Worm (Caenorhabditis elegans) whole organism, L1 larva: ENCODE results near the gene Y32G9A.5.
A peak's percentile ranks its signal among the peaks of the same experiment; 100 is the strongest.

Source experiments
- C16A3.4 ChIP-seq: fragments of 150-350 bp; optimal IDR thresholded peaks from 2 replicates; lab custom pipeline; 2014; ENCODE audit warnings: missing biosample characterization, missing genetic modification characterization
- C34B4.2 ChIP-seq: sonication (generic microtip); optimal IDR thresholded peaks from 2 replicates; lab custom pipeline; 2017; ENCODE audit warnings: mild to moderate bottlenecking, missing genetic modification characterization, missing compliant biosample characterization
- F16B12.6 ChIP-seq: fragments of 150-350 bp; optimal IDR thresholded peaks from 2 replicates; lab custom pipeline; 2014; ENCODE audit warnings: missing biosample characterization, missing genetic modification characterization
- Y116A8C.19 ChIP-seq: sonication (generic microtip); optimal IDR thresholded peaks from 2 replicates; lab custom pipeline; 2016; ENCODE audit warnings: missing compliant biosample characterization, missing genetic modification characterization, borderline replicate concordance
- aha-1 ChIP-seq: fragments of 150-350 bp; optimal IDR thresholded peaks from 2 replicates; lab custom pipeline; 2014; ENCODE audit warnings: missing biosample characterization, missing genetic modification characterization
- aly-2 ChIP-seq: fragments of 150-350 bp; optimal IDR thresholded peaks from 2 replicates; lab custom pipeline; 2014; ENCODE audit warnings: missing biosample characterization, missing genetic modification characterization
- ama-1 ChIP-seq: fragments of 150-350 bp; optimal IDR thresholded peaks from 2 replicates; lab custom pipeline; 2014
- ceh-63 ChIP-seq: fragments of 200-800 bp; sonication (Bioruptor generic); optimal IDR thresholded peaks from 2 replicates; lab custom pipeline; 2018; ENCODE audit warnings: mild to moderate bottlenecking, missing genetic modification characterization, missing compliant biosample characterization
- ceh-8 ChIP-seq: fragments of 200-800 bp; sonication (Bioruptor generic); optimal IDR thresholded peaks from 2 replicates; lab custom pipeline; 2018; ENCODE audit warnings: mild to moderate bottlenecking, missing genetic modification characterization, moderate library complexity, missing compliant biosample characterization
- ceh-88 ChIP-seq: fragments of 200-800 bp; sonication (Bioruptor generic); IDR thresholded peaks from 2 replicates; pipeline ENCODE4 v1.3.6; 2022; ENCODE audit warnings: missing genetic modification characterization, missing compliant biosample characterization
- ceh-90 ChIP-seq: sonication (generic microtip); optimal IDR thresholded peaks from 2 replicates; lab custom pipeline; 2016; ENCODE audit warnings: missing genetic modification characterization, missing compliant biosample characterization
- dpl-1 ChIP-seq, 3 experiments: fragments of 150-350 bp in 2 of 3; sonication (generic microtip) in 1 of 3; optimal IDR thresholded peaks; 2 replicates each; lab custom pipeline; 2014 to 2017; ENCODE audit warnings: missing biosample characterization in 3 of 3, missing genetic modification characterization in 3 of 3, missing genetic modification reagents in 3 of 3
- dsc-1 ChIP-seq: sonication (generic microtip); optimal IDR thresholded peaks from 2 replicates; lab custom pipeline; 2016; ENCODE audit warnings: mild to moderate bottlenecking, missing genetic modification characterization, missing compliant biosample characterization
- efl-1 ChIP-seq, 4 experiments: fragments of 150-350 bp; optimal IDR thresholded peaks in 3 of 4; peaks in 1 of 4; 1 replicate in 1 of 4; 2 replicates in 3 of 4; lab custom pipeline; 2014; ENCODE audit warnings: missing biosample characterization in 2 of 4, missing genetic modification characterization in 2 of 4, missing genetic modification reagents in 2 of 4
- egl-27 ChIP-seq, 2 experiments: fragments of 150-350 bp in 1 of 2; sonication (generic microtip); optimal IDR thresholded peaks; 3 replicates each; lab custom pipeline; 2017 to 2018; ENCODE audit warnings: missing biosample characterization in 2 of 2, missing genetic modification characterization in 2 of 2, missing genetic modification reagents in 2 of 2
- elt-2 ChIP-seq: sonication (generic microtip); optimal IDR thresholded peaks from 2 replicates; lab custom pipeline; 2016; ENCODE audit warnings: missing genetic modification characterization, mild to moderate bottlenecking, inconsistent platforms, missing compliant biosample characterization, missing genetic modification reagents
- elt-3 ChIP-seq, 6 experiments: fragments of 150-350 bp in 1 of 6; sonication (generic microtip); optimal IDR thresholded peaks; 2 replicates each; lab custom pipeline; 2017 to 2018; ENCODE audit warnings: missing biosample characterization in 6 of 6, missing genetic modification characterization in 6 of 6, inconsistent platforms in 1 of 6
- fos-1 ChIP-seq: fragments of 150-350 bp; optimal IDR thresholded peaks from 2 replicates; lab custom pipeline; 2014; ENCODE audit warnings: missing biosample characterization, missing genetic modification characterization
- hlh-17 ChIP-seq: fragments of 200-800 bp; sonication (Bioruptor generic); optimal IDR thresholded peaks from 2 replicates; lab custom pipeline; 2018; ENCODE audit warnings: missing genetic modification characterization, mild to moderate bottlenecking, missing compliant biosample characterization, moderate library complexity, borderline replicate concordance
- irx-1 ChIP-seq: sonication (generic microtip); optimal IDR thresholded peaks from 2 replicates; lab custom pipeline; 2016; ENCODE audit warnings: missing genetic modification characterization, missing compliant biosample characterization
- jun-1 ChIP-seq: fragments of 150-350 bp; optimal IDR thresholded peaks from 2 replicates; lab custom pipeline; 2014; ENCODE audit warnings: missing biosample characterization, missing genetic modification reagents, missing genetic modification characterization
- lin-13 ChIP-seq: fragments of 150-350 bp; optimal IDR thresholded peaks from 2 replicates; lab custom pipeline; 2014; ENCODE audit warnings: missing biosample characterization, missing genetic modification reagents, missing genetic modification characterization
- lin-35 ChIP-seq, 2 experiments: fragments of 150-350 bp; optimal IDR thresholded peaks; 2 replicates each; lab custom pipeline; 2014; ENCODE audit warnings: missing biosample characterization in 2 of 2, missing genetic modification characterization in 2 of 2, missing genetic modification reagents in 2 of 2
- lir-3 ChIP-seq: sonication (generic microtip); optimal IDR thresholded peaks from 2 replicates; lab custom pipeline; 2016; ENCODE audit warnings: mild to moderate bottlenecking, missing genetic modification characterization, moderate library complexity, missing compliant biosample characterization; ENCODE audit not compliant: poor library complexity
- lsy-2 ChIP-seq, 2 experiments: fragments of 150-350 bp; optimal IDR thresholded peaks; 2 replicates each; lab custom pipeline; 2014; ENCODE audit warnings: missing biosample characterization in 2 of 2, missing genetic modification characterization in 2 of 2
- mab-9 ChIP-seq: fragments of 200-800 bp; sonication (Bioruptor generic); IDR thresholded peaks from 2 replicates; pipeline ENCODE4 v1.3.6; 2022; ENCODE audit warnings: missing genetic modification reagents, missing genetic modification characterization, missing compliant biosample characterization
- nhr-11 ChIP-seq: fragments of 150-350 bp; optimal IDR thresholded peaks from 2 replicates; lab custom pipeline; 2014; ENCODE audit warnings: missing biosample characterization, missing genetic modification characterization
- nhr-12 ChIP-seq: sonication (generic microtip); optimal IDR thresholded peaks from 2 replicates; lab custom pipeline; 2017; ENCODE audit warnings: missing biosample characterization, missing genetic modification characterization
- nhr-237 ChIP-seq: fragments of 150-350 bp; optimal IDR thresholded peaks from 2 replicates; lab custom pipeline; 2014; ENCODE audit warnings: missing biosample characterization, missing genetic modification characterization
- nhr-28 ChIP-seq: fragments of 150-350 bp; optimal IDR thresholded peaks from 2 replicates; lab custom pipeline; 2014; ENCODE audit warnings: missing biosample characterization, missing genetic modification characterization
- nhr-47 ChIP-seq: sonication (generic microtip); optimal IDR thresholded peaks from 2 replicates; lab custom pipeline; 2016; ENCODE audit warnings: mild to moderate bottlenecking, missing genetic modification characterization, moderate library complexity, missing compliant biosample characterization
- nhr-71 ChIP-seq: sonication (generic microtip); optimal IDR thresholded peaks from 2 replicates; lab custom pipeline; 2016; ENCODE audit warnings: mild to moderate bottlenecking, missing genetic modification characterization, moderate library complexity, missing compliant biosample characterization
- nhr-76 ChIP-seq: sonication (generic microtip); optimal IDR thresholded peaks from 2 replicates; lab custom pipeline; 2017; ENCODE audit warnings: missing biosample characterization, missing genetic modification characterization
- nhr-77 ChIP-seq: fragments of 150-350 bp; optimal IDR thresholded peaks from 2 replicates; lab custom pipeline; 2014; ENCODE audit warnings: missing biosample characterization, missing genetic modification characterization
- nhr-90 ChIP-seq: sonication (generic microtip); optimal IDR thresholded peaks from 2 replicates; lab custom pipeline; 2016; ENCODE audit warnings: mild to moderate bottlenecking, missing genetic modification characterization, missing compliant biosample characterization; ENCODE audit not compliant: poor library complexity
- pag-3 ChIP-seq: sonication (generic microtip); optimal IDR thresholded peaks from 2 replicates; lab custom pipeline; 2017; ENCODE audit warnings: missing genetic modification characterization, mild to moderate bottlenecking, missing compliant biosample characterization, antibody characterized with exemption, borderline replicate concordance; ENCODE audit not compliant: insufficient read depth
- pax-3 ChIP-seq: fragments of 200-800 bp; sonication (Bioruptor generic); optimal IDR thresholded peaks from 2 replicates; lab custom pipeline; 2018; ENCODE audit warnings: mild to moderate bottlenecking, missing genetic modification characterization, moderate library complexity, missing compliant biosample characterization
- rnt-1 ChIP-seq: sonication (generic microtip); optimal IDR thresholded peaks from 2 replicates; lab custom pipeline; 2016; ENCODE audit warnings: mild to moderate bottlenecking, missing genetic modification characterization, moderate library complexity, missing compliant biosample characterization
- skn-1 ChIP-seq: fragments of 150-350 bp; optimal IDR thresholded peaks from 2 replicates; lab custom pipeline; 2014; ENCODE audit warnings: missing biosample characterization, missing genetic modification characterization
- sox-4 ChIP-seq: sonication (generic microtip); optimal IDR thresholded peaks from 2 replicates; lab custom pipeline; 2016; ENCODE audit warnings: missing genetic modification characterization, missing compliant biosample characterization
- sup-37 ChIP-seq: fragments of 200-800 bp; sonication (Bioruptor generic); optimal IDR thresholded peaks from 2 replicates; lab custom pipeline; 2018; ENCODE audit warnings: mild to moderate bottlenecking, missing genetic modification characterization, missing compliant biosample characterization
- swsn-7 ChIP-seq: sonication (generic microtip); optimal IDR thresholded peaks from 2 replicates; lab custom pipeline; 2016; ENCODE audit warnings: missing genetic modification characterization, missing compliant biosample characterization
- tlp-1 ChIP-seq: fragments of 150-350 bp; optimal IDR thresholded peaks from 2 replicates; lab custom pipeline; 2014; ENCODE audit warnings: missing biosample characterization, missing genetic modification characterization
- unc-30 ChIP-seq: sonication (generic microtip); optimal IDR thresholded peaks from 2 replicates; lab custom pipeline; 2017; ENCODE audit warnings: missing biosample characterization, missing genetic modification characterization
- unc-62 ChIP-seq: fragments of 150-350 bp; optimal IDR thresholded peaks from 2 replicates; lab custom pipeline; 2014; ENCODE audit warnings: missing biosample characterization, missing genetic modification reagents, missing genetic modification characterization
- unc-86 ChIP-seq: sonication (generic microtip); optimal IDR thresholded peaks from 2 replicates; lab custom pipeline; 2016; ENCODE audit warnings: missing genetic modification characterization, missing compliant biosample characterization
- unc-98 ChIP-seq: fragments of 200-800 bp; sonication (Bioruptor generic); IDR thresholded peaks from 2 replicates; pipeline ENCODE4 v1.3.6; 2022; ENCODE audit warnings: missing genetic modification characterization, missing compliant biosample characterization
- xbp-1 ChIP-seq: sonication (generic microtip); optimal IDR thresholded peaks from 2 replicates; lab custom pipeline; 2016; ENCODE audit warnings: missing genetic modification characterization, missing compliant biosample characterization
- zag-1 ChIP-seq: fragments of 150-350 bp; optimal IDR thresholded peaks from 2 replicates; lab custom pipeline; 2014; ENCODE audit warnings: missing biosample characterization, missing genetic modification characterization
- ztf-11 ChIP-seq, 2 experiments: sonication (generic microtip); optimal IDR thresholded peaks; 2 replicates each; lab custom pipeline; 2016 to 2017; ENCODE audit warnings: missing genetic modification characterization in 2 of 2, missing biosample characterization in 1 of 2, missing compliant biosample characterization in 1 of 2
- ztf-4 ChIP-seq: fragments of 150-350 bp; optimal IDR thresholded peaks from 2 replicates; lab custom pipeline; 2014; ENCODE audit warnings: missing biosample characterization, missing genetic modification characterization

The Y32G9A.5 gene

DNA sequence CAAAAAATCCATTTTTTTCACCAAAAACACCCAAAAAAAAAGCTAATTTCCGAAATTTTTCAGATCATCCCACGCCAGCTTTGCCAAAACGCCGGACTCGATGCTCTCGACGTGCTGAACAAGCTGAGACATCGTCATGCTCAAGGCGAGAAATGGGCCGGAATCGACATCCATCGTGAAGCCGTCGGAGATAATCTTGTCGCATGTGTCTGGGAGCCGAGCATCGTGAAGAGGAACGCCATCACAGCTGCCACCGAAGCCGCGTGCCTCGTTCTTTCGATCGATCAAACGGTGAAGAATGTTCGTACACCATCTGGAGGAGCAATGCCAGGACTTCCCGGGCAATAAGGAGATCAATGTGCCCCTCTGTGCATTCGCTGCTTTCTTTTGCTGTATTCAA, 32.6 kb upstream of the Y32G9A.5 start:
- no peak for TF ChIP-seq rnt-1 (tag; lab: Kevin White, UChicago)
- TF ChIP-seq aly-2: no peak
- no peak for TF ChIP-seq nhr-77
- no peak for TF ChIP-seq mab-9 (GFP tag; lab: Robert Waterston, UW)
- TF ChIP-seq lin-13: no peak
- no peak for TF ChIP-seq sup-37 (GFP tag; lab: Kevin White, UChicago)
- TF ChIP-seq nhr-237: no peak
- no peak for TF ChIP-seq swsn-7
- TF ChIP-seq ceh-88 (GFP tag; lab: Robert Waterston, UW): no peak
- TF ChIP-seq nhr-11: no peak
- TF ChIP-seq egl-27 (tag; optimal IDR thresholded peaks at IDR 0.05; lab: Kevin White, UChicago): no peak
- TF ChIP-seq efl-1 (optimal IDR thresholded peaks at IDR 0.05; lab: Kevin White, UChicago): no peak
- no peak for TF ChIP-seq efl-1 (GFP tag; optimal IDR thresholded peaks at IDR 0.05 in 1 of 2; lab: Kevin White, UChicago)
- no peak for TF ChIP-seq dpl-1 (GFP tag; optimal IDR thresholded peaks at IDR 0.05; lab: Kevin White, UChicago)
- no peak for TF ChIP-seq jun-1
- TF ChIP-seq elt-2: no peak
- no peak for TF ChIP-seq Y116A8C.19 (tag; lab: Kevin White, UChicago)
- no peak for TF ChIP-seq C34B4.2 (tag; lab: Kevin White, UChicago)

DNA sequence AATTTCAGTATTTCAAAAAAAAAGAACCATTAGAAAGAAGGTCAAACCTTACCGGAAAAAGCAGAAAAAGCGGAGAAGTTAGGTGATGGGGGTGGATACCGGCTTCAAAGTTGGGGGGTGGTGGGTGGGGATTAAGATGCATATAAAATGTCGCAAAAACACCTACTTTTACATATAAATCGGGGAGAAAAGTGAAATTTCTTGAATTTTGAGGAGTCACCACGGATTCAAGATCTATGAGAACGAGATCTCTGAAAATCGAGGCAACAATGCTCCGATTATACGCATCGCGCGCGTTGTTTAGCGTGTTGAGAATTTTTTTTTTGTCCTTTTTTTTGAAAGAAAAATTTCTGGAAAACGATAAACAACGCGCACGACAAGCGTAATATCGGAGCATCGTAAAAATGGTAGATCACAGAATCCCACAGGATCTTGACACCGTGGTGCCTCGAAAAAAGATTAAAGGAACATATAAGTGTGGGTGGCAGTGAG, 31.9 kb upstream of the Y32G9A.5 start:
- TF ChIP-seq unc-62 (GFP tag; lab: Kevin White, UChicago): no peak
- TF ChIP-seq dsc-1 (tag; lab: Kevin White, UChicago): peak; percentile 34
- TF ChIP-seq dpl-1 (GFP tag; optimal IDR thresholded peaks at IDR 0.05; lab: Kevin White, UChicago): no peak
- no peak for TF ChIP-seq F16B12.6 (tag; lab: Kevin White, UChicago)
- no peak for TF ChIP-seq zag-1 (tag; lab: Kevin White, UChicago)
- TF ChIP-seq ceh-88 (GFP tag; lab: Robert Waterston, UW): no peak
- TF ChIP-seq ceh-8: no peak
- no peak for TF ChIP-seq hlh-17
- TF ChIP-seq rnt-1 (tag; lab: Kevin White, UChicago): peak; percentile 32
- no peak for TF ChIP-seq nhr-237
- TF ChIP-seq tlp-1 (tag; lab: Kevin White, UChicago): no peak
- peak in 1 of 2 experiments; percentile 28 for TF ChIP-seq lin-35 (GFP tag; optimal IDR thresholded peaks at IDR 0.05; lab: Kevin White, UChicago)
- no peak for TF ChIP-seq elt-3 (tag; optimal IDR thresholded peaks at IDR 0.05; lab: Kevin White, UChicago)
- TF ChIP-seq pax-3 (tag; lab: Kevin White, UChicago): peak; percentile 59
- no peak for TF ChIP-seq unc-30 (tag; lab: Kevin White, UChicago)
- TF ChIP-seq skn-1 (tag; lab: Kevin White, UChicago): no peak
- no peak for TF ChIP-seq C16A3.4 (tag; lab: Kevin White, UChicago)
- no peak for TF ChIP-seq fos-1
- TF ChIP-seq lsy-2 (tag; optimal IDR thresholded peaks at IDR 0.05; lab: Kevin White, UChicago): no peak
- no peak for TF ChIP-seq nhr-28 (tag; lab: Kevin White, UChicago)
- TF ChIP-seq xbp-1 (tag; lab: Kevin White, UChicago): no peak
- peak; percentile 65 for TF ChIP-seq ztf-4
- no peak for TF ChIP-seq unc-98 (GFP tag; lab: Robert Waterston, UW)
- TF ChIP-seq ceh-63 (GFP tag; lab: Kevin White, UChicago): no peak
- no peak for TF ChIP-seq nhr-76
- peak; percentile 46 for TF ChIP-seq ama-1
- no peak for TF ChIP-seq sox-4 (tag; lab: Kevin White, UChicago)
- TF ChIP-seq ztf-11 (tag; optimal IDR thresholded peaks at IDR 0.05; lab: Kevin White, UChicago): peak in 1 of 2 experiments; percentile 11
- TF ChIP-seq ceh-90 (tag; lab: Kevin White, UChicago): no peak
- no peak for TF ChIP-seq nhr-77
- no peak for TF ChIP-seq unc-86 (tag; lab: Kevin White, UChicago)
- peak; percentile 48 for TF ChIP-seq nhr-47
- peak; percentile 84 for TF ChIP-seq aly-2
- peak; percentile 17 for TF ChIP-seq nhr-90 (tag; lab: Kevin White, UChicago)
- TF ChIP-seq irx-1 (tag; lab: Kevin White, UChicago): peak; percentile 27
- no peak for TF ChIP-seq lir-3 (tag; lab: Kevin White, UChicago)
- TF ChIP-seq pag-3 (tag; lab: Kevin White, UChicago): no peak
- no peak for TF ChIP-seq nhr-12 (tag; lab: Kevin White, UChicago)
- TF ChIP-seq nhr-71 (tag; lab: Kevin White, UChicago): peak; percentile 37
- no peak for TF ChIP-seq aha-1 (tag; lab: Kevin White, UChicago)
- TF ChIP-seq elt-2: peak; percentile 16
